Worm (Caenorhabditis elegans): ENCODE data around the gene xpf-1.

xpf-1 gene

DNA sequence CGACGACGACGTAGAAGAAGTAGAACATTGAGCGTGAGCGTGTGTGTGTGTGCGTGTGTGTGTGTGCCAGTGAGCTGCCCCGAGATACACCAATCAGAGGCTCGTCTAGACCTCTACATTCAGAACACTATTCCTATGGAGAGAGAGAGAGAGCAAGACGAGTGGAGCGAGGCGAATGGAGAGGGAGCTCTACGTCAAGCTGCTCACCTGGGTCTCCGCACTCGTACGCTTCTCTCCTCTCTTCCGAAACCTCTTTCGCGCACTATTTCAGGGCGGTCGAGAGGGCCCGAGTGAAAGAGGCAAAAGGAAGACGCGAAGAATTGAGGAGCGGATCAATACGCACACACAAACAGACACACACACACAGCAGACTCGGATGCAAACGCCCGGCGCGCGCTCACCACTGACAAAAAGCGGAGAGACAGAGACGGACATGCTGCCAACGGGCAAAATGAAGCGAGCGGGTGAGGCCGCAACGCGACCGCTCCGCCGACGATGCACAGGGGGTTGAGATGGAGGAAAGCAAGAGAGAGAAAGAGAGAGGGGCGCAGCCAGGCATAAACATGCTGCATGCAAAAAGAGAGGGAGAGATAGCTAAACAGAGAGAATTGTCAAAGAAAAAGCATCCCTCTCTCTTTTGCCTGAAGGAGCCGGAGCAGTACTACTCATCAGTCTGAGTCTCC lies 53.7 kb downstream of the xpf-1 start:
- peak; percentile 93 for TF ChIP-seq cog-1 (tag; optimal IDR thresholded peaks at IDR 0.05)
- peak; percentile 86 for TF ChIP-seq T22C8.4 (GFP tag; IDR thresholded peaks at IDR 0.05)
- no peak for TF ChIP-seq med-1 (GFP tag; optimal IDR thresholded peaks at IDR 0.05; ENCODE audit: insufficient read depth)
- TF ChIP-seq ref-1 (GFP tag; conservative IDR thresholded peaks at IDR 0.05), result no peak
- TF ChIP-seq flt-1 (GFP tag; IDR thresholded peaks at IDR 0.05), result peak; percentile 61; the same call in 1 of the 2 replicates
- peak; percentile 65; the same call in 1 of the 2 replicates for TF ChIP-seq ztf-23 (GFP tag; IDR thresholded peaks at IDR 0.05)

DNA sequence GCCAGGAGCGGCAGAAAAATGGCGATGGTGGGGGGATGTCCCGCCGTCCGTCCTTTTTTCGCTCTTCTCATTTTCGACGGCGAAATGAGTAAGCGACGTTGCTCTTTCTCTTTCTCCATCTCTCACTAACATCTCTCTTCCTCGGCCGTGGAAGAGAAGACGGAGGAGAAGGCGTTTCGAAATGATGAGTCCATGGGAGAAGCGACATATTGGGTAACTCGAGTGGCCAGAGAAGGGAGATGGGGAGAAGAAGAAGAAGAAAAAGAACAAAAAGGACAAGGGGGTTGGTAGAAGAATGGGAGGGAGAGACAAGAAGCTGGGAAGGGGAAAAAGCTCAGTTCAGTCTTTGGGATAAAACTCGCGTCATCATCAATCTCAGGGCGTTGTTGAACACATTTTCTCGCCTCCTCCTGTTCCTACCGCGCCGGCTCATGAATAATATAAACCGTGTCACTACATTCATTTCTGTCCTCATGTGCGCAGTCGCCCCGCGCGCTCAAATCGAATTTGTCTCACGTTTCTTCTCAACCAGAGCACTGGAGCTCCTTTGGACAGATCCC lies 55.7 kb downstream of the xpf-1 start:
- no peak for TF ChIP-seq tab-1 (GFP tag; IDR thresholded peaks at IDR 0.05)
- TF ChIP-seq ztf-29 (GFP tag; IDR thresholded peaks at IDR 0.05), result no peak
- no peak for TF ChIP-seq cog-1 (tag; optimal IDR thresholded peaks at IDR 0.05)
- TF ChIP-seq klf-2 (GFP tag; conservative IDR thresholded peaks at IDR 0.05), result no peak
- no peak for TF ChIP-seq ref-1 (GFP tag; conservative IDR thresholded peaks at IDR 0.05)
- 0 out of 2 replicates have a peak, but pooled peaks have one; percentile 53 for TF ChIP-seq ztf-23 (GFP tag; IDR thresholded peaks at IDR 0.05)
- no peak for TF ChIP-seq T22C8.4 (GFP tag; IDR thresholded peaks at IDR 0.05)
- TF ChIP-seq flt-1 (GFP tag; IDR thresholded peaks at IDR 0.05), result no peak
- no peak for TF ChIP-seq med-1 (GFP tag; optimal IDR thresholded peaks at IDR 0.05; ENCODE audit: insufficient read depth)

DNA sequence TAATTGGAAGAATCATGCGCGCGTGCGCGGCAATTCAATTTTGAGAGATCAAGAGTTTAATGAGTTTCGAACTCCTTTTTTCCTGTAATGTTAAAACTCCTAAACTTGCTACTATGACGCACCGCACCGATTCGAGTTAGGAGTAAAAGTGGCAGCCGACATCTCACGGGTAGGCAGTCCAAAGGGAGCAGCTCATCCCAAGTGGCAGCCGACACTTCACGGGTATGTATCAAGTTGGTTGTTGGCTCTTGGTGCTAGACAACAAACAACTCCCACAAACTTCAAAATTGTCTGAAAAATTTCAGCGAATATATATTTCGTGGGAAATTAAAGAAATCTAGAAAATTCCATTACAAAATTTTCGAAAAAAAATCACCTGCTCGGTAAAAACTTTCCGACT lies 57.2 kb downstream of the xpf-1 start:
- TF ChIP-seq tab-1 (GFP tag; IDR thresholded peaks at IDR 0.05) (no peak), ztf-23 (GFP tag; IDR thresholded peaks at IDR 0.05) (no peak), cog-1 (tag; optimal IDR thresholded peaks at IDR 0.05) (no peak), ztf-29 (GFP tag; IDR thresholded peaks at IDR 0.05) (no peak), T22C8.4 (GFP tag; IDR thresholded peaks at IDR 0.05) (no peak), ref-1 (GFP tag; conservative IDR thresholded peaks at IDR 0.05) (no peak), flt-1 (GFP tag; IDR thresholded peaks at IDR 0.05) (no peak), klf-2 (GFP tag; conservative IDR thresholded peaks at IDR 0.05) (no peak), med-1 (GFP tag; optimal IDR thresholded peaks at IDR 0.05; ENCODE audit: insufficient read depth) (no peak)
